Worm (Caenorhabditis elegans) whole organism, L4 larva: ENCODE measurements around the gene str-175.

Experiments used
- D1046.2 ChIP-seq: fragments of 200-800 bp; sonication (Bioruptor generic); IDR thresholded peaks from 2 replicates; pipeline ENCODE4 v1.3.6; 2022; ENCODE audit warnings: missing genetic modification characterization, missing compliant biosample characterization
- F10B5.3 ChIP-seq: sonication (generic microtip); optimal IDR thresholded peaks from 2 replicates; lab custom pipeline; 2016; ENCODE audit warnings: mild to moderate bottlenecking, missing genetic modification characterization, missing compliant biosample characterization
- F49E8.2 ChIP-seq: sonication (generic microtip); optimal IDR thresholded peaks from 2 replicates; lab custom pipeline; 2016; ENCODE audit warnings: missing compliant biosample characterization, mild to moderate bottlenecking, missing genetic modification characterization, borderline replicate concordance
- R02D3.7 ChIP-seq: fragments of 150-350 bp; sonication (generic microtip); optimal IDR thresholded peaks from 3 replicates; lab custom pipeline; 2014; ENCODE audit warnings: missing biosample characterization, missing genetic modification characterization
- Y105C5A.15 ChIP-seq: fragments of 200-800 bp; sonication (Bioruptor generic); IDR thresholded peaks from 2 replicates; pipeline ENCODE4 v1.3.6; 2022; ENCODE audit warnings: missing genetic modification characterization, missing compliant biosample characterization
- Y48G9A.11 ChIP-seq: fragments of 200-800 bp; sonication (Bioruptor generic); IDR thresholded peaks from 2 replicates; pipeline ENCODE4 v1.3.6; 2022; ENCODE audit warnings: missing genetic modification reagents, missing genetic modification characterization, missing compliant biosample characterization
- ZK337.2 ChIP-seq: fragments of 200-800 bp; sonication (Bioruptor generic); IDR thresholded peaks from 2 replicates; pipeline ENCODE4 v1.3.6; 2022; ENCODE audit warnings: missing genetic modification reagents, missing genetic modification characterization, missing compliant biosample characterization
- ZK546.5 ChIP-seq, 2 experiments: sonication (generic microtip); optimal IDR thresholded peaks; 2 replicates each; lab custom pipeline; 2017; ENCODE audit warnings: missing biosample characterization in 2 of 2, missing genetic modification characterization in 2 of 2
- aha-1 ChIP-seq: fragments of 150-350 bp; peaks from one replicate; lab custom pipeline; 2014; ENCODE audit warnings: missing biosample characterization, missing genetic modification characterization
- aly-2 ChIP-seq: sonication (generic microtip); optimal IDR thresholded peaks from 2 replicates; lab custom pipeline; 2018; ENCODE audit warnings: missing biosample characterization, missing genetic modification characterization
- arid-1 ChIP-seq: fragments of 200-800 bp; sonication (Bioruptor generic); conservative IDR thresholded peaks from 2 replicates; pipeline ENCODE4 v1.3.6; 2022; ENCODE audit warnings: missing genetic modification reagents, missing genetic modification characterization, missing compliant biosample characterization
- ceh-20 ChIP-seq: fragments of 200-800 bp; sonication (Bioruptor generic); IDR thresholded peaks from 2 replicates; pipeline ENCODE4 v1.3.6; 2022; ENCODE audit warnings: missing genetic modification reagents, missing genetic modification characterization, missing compliant biosample characterization
- ceh-62 ChIP-seq: sonication (generic microtip); optimal IDR thresholded peaks from 2 replicates; lab custom pipeline; 2017; ENCODE audit warnings: missing biosample characterization, missing genetic modification characterization
- ceh-82 ChIP-seq: sonication (generic microtip); optimal IDR thresholded peaks from 2 replicates; lab custom pipeline; 2017; ENCODE audit warnings: missing biosample characterization, missing genetic modification characterization
- cey-2 ChIP-seq: sonication (generic microtip); optimal IDR thresholded peaks from 3 replicates; lab custom pipeline; 2017; ENCODE audit warnings: missing genetic modification characterization, mild to moderate bottlenecking, missing compliant biosample characterization, antibody characterized with exemption, borderline replicate concordance; ENCODE audit not compliant: insufficient read depth
- daf-12 ChIP-seq: fragments of 150-350 bp; optimal IDR thresholded peaks from 2 replicates; lab custom pipeline; 2014; ENCODE audit warnings: missing biosample characterization, missing genetic modification reagents, missing genetic modification characterization
- dmd-8 ChIP-seq: fragments of 200-800 bp; sonication (Bioruptor generic); IDR thresholded peaks from 2 replicates; pipeline ENCODE4 v1.3.6; 2022; ENCODE audit warnings: missing genetic modification characterization, missing compliant biosample characterization
- dmd-9 ChIP-seq: fragments of 200-800 bp; sonication (Bioruptor generic); IDR thresholded peaks from 2 replicates; pipeline ENCODE4 v1.3.6; 2022; ENCODE audit warnings: missing genetic modification reagents, missing genetic modification characterization, missing compliant biosample characterization
- duxl-1 ChIP-seq: sonication (generic microtip); optimal IDR thresholded peaks from 2 replicates; lab custom pipeline; 2016; ENCODE audit warnings: mild to moderate bottlenecking, missing genetic modification characterization, moderate library complexity, missing compliant biosample characterization; ENCODE audit not compliant: poor library complexity
- dve-1 ChIP-seq: sonication (generic microtip); optimal IDR thresholded peaks from 2 replicates; lab custom pipeline; 2017; ENCODE audit warnings: antibody characterized with exemption, mild to moderate bottlenecking, missing genetic modification characterization, missing compliant biosample characterization; ENCODE audit not compliant: insufficient read depth
- egl-27 ChIP-seq: sonication (generic microtip); optimal IDR thresholded peaks from 3 replicates; lab custom pipeline; 2017; ENCODE audit warnings: missing biosample characterization, missing genetic modification reagents, missing genetic modification characterization
- fos-1 ChIP-seq: fragments of 150-350 bp; optimal IDR thresholded peaks from 2 replicates; lab custom pipeline; 2014; ENCODE audit warnings: missing biosample characterization, missing genetic modification characterization
- hif-1 ChIP-seq, 2 experiments: sonication (generic microtip); optimal IDR thresholded peaks; 2 replicates each; lab custom pipeline; 2016 to 2017; ENCODE audit warnings: missing compliant biosample characterization in 2 of 2, missing genetic modification characterization in 2 of 2, missing genetic modification reagents in 2 of 2, missing genotype in 2 of 2, mild to moderate bottlenecking in 1 of 2
- hlh-11 ChIP-seq: fragments of 200-800 bp; sonication (Bioruptor generic); optimal IDR thresholded peaks from 2 replicates; lab custom pipeline; 2018; ENCODE audit warnings: mild to moderate bottlenecking, missing genetic modification characterization, missing compliant biosample characterization
- jun-1 ChIP-seq: fragments of 150-350 bp; optimal IDR thresholded peaks from 2 replicates; lab custom pipeline; 2014; ENCODE audit warnings: missing biosample characterization, missing genetic modification reagents, missing genetic modification characterization
- lin-15B ChIP-seq: fragments of 150-350 bp; sonication (generic microtip); optimal IDR thresholded peaks from 3 replicates; lab custom pipeline; 2014; ENCODE audit warnings: missing biosample characterization, missing genetic modification characterization
- lir-3 ChIP-seq: sonication (generic microtip); optimal IDR thresholded peaks from 2 replicates; lab custom pipeline; 2016; ENCODE audit warnings: mild to moderate bottlenecking, missing genetic modification characterization, missing compliant biosample characterization
- madf-9 ChIP-seq: fragments of 200-800 bp; sonication (Bioruptor generic); conservative IDR thresholded peaks from 2 replicates; pipeline ENCODE4 v1.3.6; 2022; ENCODE audit warnings: missing genetic modification reagents, missing genetic modification characterization, missing compliant biosample characterization
- mep-1 ChIP-seq: fragments of 150-350 bp; sonication (generic microtip); optimal IDR thresholded peaks from 3 replicates; lab custom pipeline; 2014; ENCODE audit warnings: missing biosample characterization, missing genetic modification characterization
- mxl-2 ChIP-seq: fragments of 200-800 bp; sonication (Bioruptor generic); conservative IDR thresholded peaks from 2 replicates; pipeline ENCODE4 v1.3.6; 2022; ENCODE audit warnings: missing genetic modification reagents, missing genetic modification characterization, missing compliant biosample characterization
- nhr-102 ChIP-seq: sonication (generic microtip); optimal IDR thresholded peaks from 2 replicates; lab custom pipeline; 2016; ENCODE audit warnings: mild to moderate bottlenecking, missing genetic modification characterization, moderate library complexity, missing compliant biosample characterization
- nhr-111 ChIP-seq: fragments of 200-800 bp; sonication (Bioruptor generic); optimal IDR thresholded peaks from 2 replicates; lab custom pipeline; 2018; ENCODE audit warnings: mild to moderate bottlenecking, missing genetic modification characterization, missing compliant biosample characterization
- nhr-25 ChIP-seq: sonication (generic microtip); optimal IDR thresholded peaks from 2 replicates; lab custom pipeline; 2017; ENCODE audit warnings: missing genetic modification characterization, mild to moderate bottlenecking, missing compliant biosample characterization, antibody characterized with exemption, moderate library complexity, borderline replicate concordance; ENCODE audit not compliant: insufficient read depth
- nhr-41 ChIP-seq: fragments of 200-800 bp; sonication (Bioruptor generic); IDR thresholded peaks from 2 replicates; pipeline ENCODE4 v1.3.6; 2022; ENCODE audit warnings: missing genetic modification reagents, missing genetic modification characterization, missing compliant biosample characterization
- nhr-48 ChIP-seq: sonication (generic microtip); optimal IDR thresholded peaks from 2 replicates; lab custom pipeline; 2016; ENCODE audit warnings: mild to moderate bottlenecking, missing genetic modification characterization, missing compliant biosample characterization
- nhr-6 ChIP-seq: fragments of 150-350 bp; optimal IDR thresholded peaks from 2 replicates; lab custom pipeline; 2014; ENCODE audit warnings: missing biosample characterization, missing genetic modification characterization
- nhr-76 ChIP-seq: fragments of 150-350 bp; optimal IDR thresholded peaks from 2 replicates; lab custom pipeline; 2014; ENCODE audit warnings: missing biosample characterization, missing genetic modification characterization
- nhr-77 ChIP-seq: fragments of 150-350 bp; optimal IDR thresholded peaks from 2 replicates; lab custom pipeline; 2014; ENCODE audit warnings: missing biosample characterization, missing genetic modification characterization
- pha-4 ChIP-seq, 2 experiments: fragments of 150-350 bp in 1 of 2; fragments of 200-800 bp in 1 of 2; sonication (Bioruptor generic) in 1 of 2; IDR thresholded peaks in 1 of 2; optimal IDR thresholded peaks in 1 of 2; 2 replicates each; pipeline versions ENCODE4 v1.3.6 to Lab custom; 2014 to 2022; ENCODE audit warnings: missing genetic modification characterization in 2 of 2, missing genetic modification reagents in 2 of 2, missing biosample characterization in 1 of 2, missing compliant biosample characterization in 1 of 2
- rbr-2 ChIP-seq: sonication (generic microtip); optimal IDR thresholded peaks from 2 replicates; lab custom pipeline; 2016; ENCODE audit warnings: missing genotype, missing genetic modification characterization, missing compliant biosample characterization
- set-16 ChIP-seq: fragments of 200-800 bp; sonication (Bioruptor generic); IDR thresholded peaks from 2 replicates; pipeline ENCODE4 v1.3.6; 2022; ENCODE audit warnings: missing genetic modification reagents, missing genetic modification characterization, missing compliant biosample characterization
- snpc-1.2 ChIP-seq: fragments of 200-800 bp; sonication (Bioruptor generic); IDR thresholded peaks from 2 replicates; pipeline ENCODE4 v1.3.6; 2022; ENCODE audit warnings: missing genetic modification reagents, missing genetic modification characterization, missing compliant biosample characterization
- spr-1 ChIP-seq: sonication (generic microtip); optimal IDR thresholded peaks from 2 replicates; lab custom pipeline; 2016; ENCODE audit warnings: mild to moderate bottlenecking, missing genetic modification characterization, missing compliant biosample characterization
- tag-97 ChIP-seq: fragments of 200-800 bp; sonication (Bioruptor generic); IDR thresholded peaks from 2 replicates; pipeline ENCODE4 v1.3.6; 2022; ENCODE audit warnings: missing genetic modification characterization, missing compliant biosample characterization
- tra-1 ChIP-seq: fragments of 200-800 bp; sonication (Bioruptor generic); IDR thresholded peaks from 2 replicates; pipeline ENCODE4 v1.3.6; 2022; ENCODE audit warnings: missing genetic modification reagents, missing genetic modification characterization, missing compliant biosample characterization
- unc-130 ChIP-seq: sonication (generic microtip); optimal IDR thresholded peaks from 2 replicates; lab custom pipeline; 2016; ENCODE audit warnings: missing genetic modification reagents, missing genetic modification characterization, missing compliant biosample characterization
- unc-62 ChIP-seq, 3 experiments: fragments of 150-350 bp in 1 of 3; sonication (generic microtip); optimal IDR thresholded peaks in 2 of 3; peaks in 1 of 3; 1 replicate in 1 of 3; 2 replicates in 2 of 3; lab custom pipeline; 2014 to 2017; ENCODE audit warnings: missing biosample characterization in 3 of 3, missing genetic modification characterization in 3 of 3, missing genetic modification reagents in 3 of 3, missing genotype in 1 of 3
- vab-7 ChIP-seq: fragments of 200-800 bp; sonication (Bioruptor generic); IDR thresholded peaks from 2 replicates; pipeline ENCODE4 v1.3.6; 2022; ENCODE audit warnings: missing genetic modification reagents, missing genetic modification characterization, missing compliant biosample characterization
- zag-1 ChIP-seq: fragments of 150-350 bp; optimal IDR thresholded peaks from 2 replicates; lab custom pipeline; 2014; ENCODE audit warnings: missing biosample characterization, missing genetic modification characterization
- zip-11 ChIP-seq: fragments of 200-800 bp; sonication (Bioruptor generic); IDR thresholded peaks from 2 replicates; pipeline ENCODE4 v1.3.6; 2022; ENCODE audit warnings: missing genetic modification characterization, missing compliant biosample characterization
- ztf-11 ChIP-seq: fragments of 150-350 bp; optimal IDR thresholded peaks from 2 replicates; lab custom pipeline; 2014; ENCODE audit warnings: missing biosample characterization, missing genetic modification characterization

str-175 gene

ce11 chrIV:4821054-4821453 lies 49.4 kb downstream of the str-175 start, which contains the start of gene H06H21.8 (continued):
- TF ChIP-seq snpc-1.2 (GFP tag; lab: Robert Waterston, UW) = no peak
- TF ChIP-seq ceh-20 (GFP tag; lab: Robert Waterston, UW) = no peak
- no peak for TF ChIP-seq dmd-9 (GFP tag; lab: Robert Waterston, UW)
- no peak for TF ChIP-seq hif-1 (tag; optimal IDR thresholded peaks at IDR 0.05; lab: Kevin White, UChicago)
- TF ChIP-seq zag-1 (tag; lab: Kevin White, UChicago) = no peak
- TF ChIP-seq ZK337.2 (GFP tag; lab: Robert Waterston, UW) = no peak
- TF ChIP-seq Y105C5A.15 = no peak
- TF ChIP-seq zip-11 (GFP tag; lab: Robert Waterston, UW) = no peak
- TF ChIP-seq dve-1 = peak; percentile 83
- no peak for TF ChIP-seq aly-2
- no peak for TF ChIP-seq lin-15B (tag; lab: Kevin White, UChicago)
- TF ChIP-seq F49E8.2 = no peak
- no peak for TF ChIP-seq dmd-8 (GFP tag; lab: Robert Waterston, UW)
- no peak for TF ChIP-seq unc-62 (GFP tag; optimal IDR thresholded peaks at IDR 0.05 in 1 of 2; lab: Kevin White, UChicago)
- TF ChIP-seq unc-62 (tag; optimal IDR thresholded peaks at IDR 0.05; lab: Kevin White, UChicago) = no peak
- TF ChIP-seq aha-1 (tag; lab: Kevin White, UChicago) = peak; percentile 56
- no peak for TF ChIP-seq set-16 (GFP tag; lab: Robert Waterston, UW)
- no peak for TF ChIP-seq nhr-111 (GFP tag; lab: Kevin White, UChicago)
- no peak for TF ChIP-seq lir-3 (tag; lab: Kevin White, UChicago)
- TF ChIP-seq nhr-6 (tag; lab: Kevin White, UChicago) = no peak
- peak; percentile 29 for TF ChIP-seq nhr-48 (tag; lab: Kevin White, UChicago)
- TF ChIP-seq nhr-25 (tag; lab: Kevin White, UChicago) = no peak
- TF ChIP-seq mxl-2 (GFP tag; lab: Robert Waterston, UW) = no peak
- no peak for TF ChIP-seq R02D3.7 (tag; lab: Kevin White, UChicago)
- TF ChIP-seq egl-27 (tag; lab: Kevin White, UChicago) = no peak
- peak; percentile 42; the same call in 1 of the 2 replicates for TF ChIP-seq pha-4 (GFP tag; IDR thresholded peaks at IDR 0.05; lab: Robert Waterston, UW)
- no peak for TF ChIP-seq pha-4 (tag; optimal IDR thresholded peaks at IDR 0.05; lab: Kevin White, UChicago)
- no peak for TF ChIP-seq ceh-62
- no peak for TF ChIP-seq fos-1 (tag; lab: Kevin White, UChicago)
- TF ChIP-seq jun-1 (tag; lab: Kevin White, UChicago) = no peak
- TF ChIP-seq ztf-11 = no peak
- TF ChIP-seq ZK546.5 (tag; optimal IDR thresholded peaks at IDR 0.05; lab: Kevin White, UChicago) = no peak
- no peak for TF ChIP-seq nhr-41 (GFP tag; lab: Robert Waterston, UW)
- TF ChIP-seq duxl-1 = no peak
- TF ChIP-seq tag-97 (GFP tag; lab: Robert Waterston, UW) = no peak
- TF ChIP-seq ceh-82 (tag; lab: Kevin White, UChicago) = no peak
- no peak for TF ChIP-seq cey-2
- peak; percentile 72; the same call in 1 of the 2 replicates for TF ChIP-seq tra-1
- no peak for TF ChIP-seq daf-12 (tag; lab: Kevin White, UChicago)
- TF ChIP-seq spr-1 (tag; lab: Kevin White, UChicago) = no peak
- TF ChIP-seq unc-130 (GFP tag; lab: Kevin White, UChicago) = no peak
- TF ChIP-seq hlh-11 = peak; percentile 70
- TF ChIP-seq vab-7 (GFP tag; lab: Robert Waterston, UW) = no peak
- no peak for TF ChIP-seq madf-9 (GFP tag; lab: Robert Waterston, UW)
- no peak for TF ChIP-seq nhr-77 (tag; lab: Kevin White, UChicago)
- no peak for TF ChIP-seq nhr-76 (tag; lab: Kevin White, UChicago)
- TF ChIP-seq F10B5.3 (tag; lab: Kevin White, UChicago) = no peak
- TF ChIP-seq D1046.2 (GFP tag; lab: Robert Waterston, UW) = no peak
- no peak for TF ChIP-seq arid-1
- TF ChIP-seq rbr-2 (tag; lab: Kevin White, UChicago) = no peak
- no peak for TF ChIP-seq Y48G9A.11
- TF ChIP-seq mep-1 (tag; lab: Kevin White, UChicago) = no peak
- TF ChIP-seq nhr-102 (tag; lab: Kevin White, UChicago) = no peak
